Fruit fly (Drosophila melanogaster): ENCODE measurements around the gene mew.
A peak's percentile ranks its signal among the peaks of the same experiment; 100 is the strongest.

Gene mew

DNA sequence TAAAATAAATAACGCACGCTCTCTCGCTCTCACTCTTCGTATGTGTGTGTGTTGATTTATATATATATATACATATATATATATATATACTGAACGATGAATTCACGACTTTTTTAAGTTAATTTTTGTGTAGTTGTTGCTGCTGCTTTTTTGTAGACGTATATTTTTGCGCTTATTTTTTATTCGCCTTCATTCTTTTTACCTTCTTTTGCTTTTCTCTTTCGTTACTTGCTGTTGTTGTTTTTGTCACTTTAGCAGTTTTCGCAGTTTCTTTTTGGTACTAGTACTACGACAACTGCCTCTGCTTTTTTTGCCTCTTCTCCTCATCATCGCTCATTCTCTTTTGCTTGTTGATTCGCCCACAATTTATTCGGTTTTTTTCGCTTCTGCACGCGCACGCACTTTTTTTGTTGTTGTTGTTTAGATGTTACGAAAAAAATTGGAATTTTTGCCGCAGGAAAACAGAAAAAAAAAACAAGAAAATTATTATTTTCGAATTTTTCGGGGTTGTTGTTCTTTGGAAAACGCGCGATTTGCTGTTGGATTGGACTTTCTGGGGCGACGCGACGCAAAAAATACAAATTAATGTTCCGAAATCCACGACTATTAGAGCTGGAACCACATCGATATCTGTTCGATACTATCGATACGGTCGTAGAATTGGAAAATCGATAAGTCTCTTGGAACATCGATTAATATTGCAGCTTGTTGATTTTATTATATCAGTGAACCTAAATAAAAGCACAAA, 26.9 kb upstream of the mew start, which contains the start of the genes HDAC4 and CG15743 (continued):
- TF ChIP-seq Bgb (GFP tag; IDR thresholded peaks at IDR 0.05; ENCODE audit: partially characterized antibody) (peak; percentile 89), CG14667 (GFP tag; IDR thresholded peaks at IDR 0.05) (no peak), CG2712 (tag; optimal IDR thresholded peaks at IDR 0.05) (peak; percentile 9), lilli (GFP tag; optimal IDR thresholded peaks at IDR 0.05) (peak; percentile 27), CG11085 (GFP tag; IDR thresholded peaks at IDR 0.05) (no peak), tx (GFP tag; optimal IDR thresholded peaks at IDR 0.05) (no peak), caup (GFP tag; optimal IDR thresholded peaks at IDR 0.05; ENCODE audit: severe bottlenecking) (peak; percentile 12), sens (GFP tag) (peak; percentile 88), exex (tag; optimal IDR thresholded peaks at IDR 0.05) (no peak), corto (GFP tag; optimal IDR thresholded peaks at IDR 0.05) (peak; percentile 7), sr (GFP tag; IDR thresholded peaks at IDR 0.05) (0 out of 3 replicates have a peak, but pooled peaks have one; percentile 18), cg (GFP tag; optimal IDR thresholded peaks at IDR 0.05) (peak; percentile 10), CG3995 (GFP tag; optimal IDR thresholded peaks at IDR 0.05) (peak; percentile 10), Max (GFP tag; optimal IDR thresholded peaks at IDR 0.05) (peak; percentile 2), row (GFP tag; IDR thresholded peaks at IDR 0.05) (peak; percentile 57; the same call in 2 of the 3 replicates), ttk (GFP tag; IDR thresholded peaks at IDR 0.05) (no peak), chm (GFP tag; IDR thresholded peaks at IDR 0.05) (no peak), Xrp1 (GFP tag; IDR thresholded peaks at IDR 0.05) (0 out of 2 replicates have a peak, but pooled peaks have one; percentile 12), NfI (GFP tag; optimal IDR thresholded peaks at IDR 0.05) (no peak), Sin3A (optimal IDR thresholded peaks at IDR 0.05) (peak; percentile 15), pzg (GFP tag; optimal IDR thresholded peaks at IDR 0.05) (peak; percentile 48), CG14860 (GFP tag; IDR thresholded peaks at IDR 0.05; ENCODE audit: partially characterized antibody) (peak; percentile 82), Sox100B (GFP tag; optimal IDR thresholded peaks at IDR 0.05) (no peak), zen (tag; optimal IDR thresholded peaks at IDR 0.05) (peak; percentile 1), Pdp1 (GFP tag; optimal IDR thresholded peaks at IDR 0.05) (peak; percentile 21 to 38), gce (GFP tag; IDR thresholded peaks at IDR 0.05) (no peak), CG34376 (GFP tag; optimal IDR thresholded peaks at IDR 0.05) (peak; percentile 37), CG18599 (GFP tag; optimal IDR thresholded peaks at IDR 0.05) (peak; percentile 15), HLH4C (GFP tag; IDR thresholded peaks at IDR 0.05; ENCODE audit: partially characterized antibody) (peak; percentile 91), Dref (GFP tag; IDR thresholded peaks at IDR 0.05) (peak; percentile 82), CG9876 (GFP tag; optimal IDR thresholded peaks at IDR 0.05) (no peak), CG6791 (GFP tag; IDR thresholded peaks at IDR 0.05; ENCODE audit: partially characterized antibody) (peak; percentile 91), dan (GFP tag; IDR thresholded peaks at IDR 0.05) (no peak), CG11247 (GFP tag; IDR thresholded peaks at IDR 0.05) (no peak), seq (GFP tag; IDR thresholded peaks at IDR 0.05) (peak; percentile 26; the same call in 1 of the 2 replicates), hbn (GFP tag; IDR thresholded peaks at IDR 0.05; ENCODE audit: partially characterized antibody) (peak; percentile 88), CG6854 (GFP tag; optimal IDR thresholded peaks at IDR 0.05) (no peak), vvl (GFP tag; IDR thresholded peaks at IDR 0.05) (peak; percentile 40; the same call in 1 of the 2 replicates), nmo (GFP tag; optimal IDR thresholded peaks at IDR 0.05) (peak; percentile 45), chn (GFP tag; optimal IDR thresholded peaks at IDR 0.05) (no peak), gro (GFP tag; optimal IDR thresholded peaks at IDR 0.05) (peak; percentile 24), CG12071 (GFP tag; optimal IDR thresholded peaks at IDR 0.05) (no peak), CG4360 (GFP tag; IDR thresholded peaks at IDR 0.05) (peak; percentile 61), Lhr (GFP tag; optimal IDR thresholded peaks at IDR 0.05) (no peak), CG2202 (tag; optimal IDR thresholded peaks at IDR 0.05) (no peak)
